Fruit fly (Drosophila melanogaster): ENCODE results near the gene CG7142.

Gene CG7142

dm6 chr3R:18235879-18236278 is 43.4 kb downstream of the CG7142 start, which contains the start of gene repo:
Gene repo (plus strand): TSS chr3R:18236192.
- TF ChIP-seq Eip74EF (GFP tag; optimal IDR thresholded peaks at IDR 0.05) (no peak), bab2 (GFP tag; optimal IDR thresholded peaks at IDR 0.05) (no peak), CG18599 (GFP tag; optimal IDR thresholded peaks at IDR 0.05) (no peak), fru (optimal IDR thresholded peaks at IDR 0.05) (no peak), gfzf (GFP tag; optimal IDR thresholded peaks at IDR 0.05) (no peak), nom (GFP tag; optimal IDR thresholded peaks at IDR 0.05) (no peak), ind (GFP tag; optimal IDR thresholded peaks at IDR 0.05) (no peak), CG12299 (tag; optimal IDR thresholded peaks at IDR 0.05) (no peak), cato (GFP tag; optimal IDR thresholded peaks at IDR 0.05; ENCODE audit: borderline replicate concordance) (no peak), tap (tag; optimal IDR thresholded peaks at IDR 0.05) (no peak), CG15011 (GFP tag; optimal IDR thresholded peaks at IDR 0.05) (no peak), lola (GFP tag; optimal IDR thresholded peaks at IDR 0.05) (no peak), ab (GFP tag; optimal IDR thresholded peaks at IDR 0.05) (no peak), zf30C (GFP tag; optimal IDR thresholded peaks at IDR 0.05) (no peak), zen (tag; optimal IDR thresholded peaks at IDR 0.05) (peak; percentile 37), ftz-f1 (GFP tag; optimal IDR thresholded peaks at IDR 0.05) (no peak), Myb (GFP tag; optimal IDR thresholded peaks at IDR 0.05) (no peak), CG12236 (GFP tag; optimal IDR thresholded peaks at IDR 0.05) (no peak), sqz (GFP tag; optimal IDR thresholded peaks at IDR 0.05) (no peak), tll (GFP tag; optimal IDR thresholded peaks at IDR 0.05) (peak in 1 of 2 experiments; percentile 51), Spps (tag; optimal IDR thresholded peaks at IDR 0.05) (no peak), CG7745 (tag; optimal IDR thresholded peaks at IDR 0.05) (no peak), maf-S (GFP tag; optimal IDR thresholded peaks at IDR 0.05) (no peak), Stat92E (GFP tag; optimal IDR thresholded peaks at IDR 0.05) (no peak), CG7928 (GFP tag; optimal IDR thresholded peaks at IDR 0.05) (no peak), CG3847 (GFP tag; IDR thresholded peaks at IDR 0.05) (no peak), CG13775 (GFP tag; optimal IDR thresholded peaks at IDR 0.05) (no peak), CG11696 (GFP tag; IDR thresholded peaks at IDR 0.05) (no peak), pnt (GFP tag; optimal IDR thresholded peaks at IDR 0.05) (no peak), CG1832 (GFP tag; optimal IDR thresholded peaks at IDR 0.05) (peak; percentile 90), sug (tag; optimal IDR thresholded peaks at IDR 0.05) (no peak), scrt (GFP tag; optimal IDR thresholded peaks at IDR 0.05) (no peak), Hmr (GFP tag; optimal IDR thresholded peaks at IDR 0.05) (no peak), TFAM (GFP tag; optimal IDR thresholded peaks at IDR 0.05) (no peak), CG4282 (GFP tag; optimal IDR thresholded peaks at IDR 0.05) (no peak), Aef1 (GFP tag; IDR thresholded peaks at IDR 0.05) (no peak), Dref (GFP tag; IDR thresholded peaks at IDR 0.05) (peak; percentile 23; the same call in 1 of the 2 replicates), CG34224 (GFP tag; IDR thresholded peaks at IDR 0.05; ENCODE audit: partially characterized antibody) (no peak), psq (GFP tag; optimal IDR thresholded peaks at IDR 0.05) (no peak), CG9215 (GFP tag; IDR thresholded peaks at IDR 0.05) (no peak), CG4854 (GFP tag; optimal IDR thresholded peaks at IDR 0.05) (no peak), Meics (GFP tag; optimal IDR thresholded peaks at IDR 0.05) (no peak), yki (optimal IDR thresholded peaks at IDR 0.05) (no peak), nerfin-1 (tag; optimal IDR thresholded peaks at IDR 0.05) (peak; percentile 43), Sry-β (GFP tag; optimal IDR thresholded peaks at IDR 0.05) (no peak), NC2α (GFP tag; optimal IDR thresholded peaks at IDR 0.05) (no peak), sr (GFP tag; IDR thresholded peaks at IDR 0.05) (no peak), exex (tag; optimal IDR thresholded peaks at IDR 0.05) (no peak), Opbp (GFP tag; IDR thresholded peaks at IDR 0.05; ENCODE audit: partially characterized antibody) (0 out of 3 replicates have a peak, but pooled peaks have one; percentile 30), NFAT (GFP tag; IDR thresholded peaks at IDR 0.05) (no peak), CG32772 (GFP tag; IDR thresholded peaks at IDR 0.05) (peak; percentile 36; the same call in 1 of the 2 replicates)
